Worm (Caenorhabditis elegans) whole organism, L1 larva: Measurements from ENCODE around the gene acs-21.
"Not testable (repeated sequence)": the region's sequence is repeated elsewhere in the genome, so short reads cannot be mapped to it uniquely, and the experiment has no call there.

ENCODE experiments used
- lin-13 ChIP-seq: fragments of 150-350 bp; optimal IDR thresholded peaks from 2 replicates; lab custom pipeline; 2014; ENCODE audit warnings: missing biosample characterization, missing genetic modification reagents, missing genetic modification characterization
- pax-3 ChIP-seq: fragments of 200-800 bp; sonication (Bioruptor generic); optimal IDR thresholded peaks from 2 replicates; lab custom pipeline; 2018; ENCODE audit warnings: mild to moderate bottlenecking, missing genetic modification characterization, moderate library complexity, missing compliant biosample characterization

DNA sequence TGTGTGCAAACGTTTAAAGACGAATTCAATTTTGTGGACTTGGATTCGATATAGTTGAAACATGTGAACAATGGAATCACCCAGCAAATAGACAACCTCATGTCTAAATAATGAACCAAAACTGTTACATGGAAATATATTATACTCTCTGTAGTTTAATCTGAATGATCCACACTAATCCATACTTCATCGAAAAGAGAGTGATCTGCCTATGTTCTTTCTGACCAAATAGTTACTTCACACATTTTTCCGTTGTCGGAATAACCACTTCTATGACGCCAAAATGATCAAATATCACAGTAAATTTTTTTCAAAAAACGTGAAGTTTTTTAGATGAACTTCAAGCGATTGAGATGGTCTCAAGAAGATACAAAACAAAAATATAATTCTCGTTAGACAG is 13.2 kb downstream of the acs-21 start, which contains the start of gene Y73C8C.4:
- TF ChIP-seq lin-13; pax-3 (tag; lab: Kevin White, UChicago): not testable (repeated sequence)
